Worm (Caenorhabditis elegans) whole organism, early embryonic: ENCODE measurements around the gene nhr-53.

ENCODE experiments used
- ama-1 ChIP-seq: fragments of 150-350 bp; optimal IDR thresholded peaks from 2 replicates; lab custom pipeline; 2014
- ets-7 ChIP-seq: sonication (generic microtip); optimal IDR thresholded peaks from 2 replicates; lab custom pipeline; 2016; ENCODE audit warnings: missing genotype, missing genetic modification characterization, missing compliant biosample characterization
- flt-1 ChIP-seq: fragments of 200-800 bp; sonication (Bioruptor generic); IDR thresholded peaks from 2 replicates; pipeline ENCODE4 v1.3.6; 2022; ENCODE audit warnings: missing genetic modification characterization, missing compliant biosample characterization
- hmbx-1 ChIP-seq: sonication (generic microtip); optimal IDR thresholded peaks from 2 replicates; lab custom pipeline; 2016; ENCODE audit warnings: mild to moderate bottlenecking, missing genetic modification characterization, missing compliant biosample characterization
- hnd-1 ChIP-seq: sonication (generic microtip); optimal IDR thresholded peaks from 2 replicates; lab custom pipeline; 2016; ENCODE audit warnings: missing genetic modification characterization, missing compliant biosample characterization
- scrt-1 ChIP-seq: fragments of 200-800 bp; sonication (Bioruptor generic); IDR thresholded peaks from 2 replicates; pipeline ENCODE4 v1.3.6; 2022; ENCODE audit warnings: missing genetic modification characterization, missing compliant biosample characterization
- tbx-11 ChIP-seq: fragments of 200-800 bp; sonication (Bioruptor generic); IDR thresholded peaks from 2 replicates; pipeline ENCODE4 v1.3.6; 2022; ENCODE audit warnings: missing genetic modification characterization, missing compliant biosample characterization

DNA sequence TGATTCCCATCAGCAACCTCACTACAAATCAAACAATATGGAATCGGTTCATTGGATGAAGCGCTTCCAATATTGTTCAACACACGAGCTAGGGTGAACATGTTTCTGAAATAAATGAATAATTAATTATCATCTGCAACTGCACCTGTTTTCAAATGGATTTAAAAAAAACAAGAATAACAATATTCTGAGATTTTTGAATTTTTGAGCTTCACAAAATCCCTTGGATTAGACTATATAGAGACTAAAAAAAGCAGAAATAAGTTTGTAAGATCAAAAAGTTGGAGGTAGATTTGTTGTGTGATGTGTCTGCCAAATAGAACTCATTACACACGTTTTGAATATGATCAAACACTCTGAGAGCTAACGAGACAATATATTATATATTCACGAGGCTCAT lies 2.4 kb downstream of the nhr-53 start, which contains the start of gene nhr-199:
- TF ChIP-seq ets-7 (tag; lab: Kevin White, UChicago) (no peak), ama-1 (no peak), hnd-1 (tag; lab: Kevin White, UChicago) (no peak), flt-1 (GFP tag; lab: Robert Waterston, UW) (no peak), hmbx-1 (tag; lab: Kevin White, UChicago) (no peak), tbx-11 (GFP tag; lab: Robert Waterston, UW) (no peak), scrt-1 (GFP tag; lab: Robert Waterston, UW) (no peak)
